Worm (Caenorhabditis elegans): ENCODE measurements around the gene B0244.15.

ce11 chrIII:5730041-5730440 is 13.1 kb upstream of the B0244.15 start:
- peak in 1 of 2 experiments; percentile 28 for TF ChIP-seq unc-62 (GFP tag; optimal IDR thresholded peaks at IDR 0.05 in 1 of 2)
- TF ChIP-seq unc-62 (tag; optimal IDR thresholded peaks at IDR 0.05), result no peak
- no peak for TF ChIP-seq ama-1 (optimal IDR thresholded peaks at IDR 0.05)
- TF ChIP-seq egl-27 (tag; optimal IDR thresholded peaks at IDR 0.05), result no peak
- no peak for TF ChIP-seq unc-130 (GFP tag; optimal IDR thresholded peaks at IDR 0.05)
- no peak for TF ChIP-seq lin-39 (tag; optimal IDR thresholded peaks at IDR 0.05)
- TF ChIP-seq mes-2 (tag; optimal IDR thresholded peaks at IDR 0.05; ENCODE audit: poor library complexity, severe bottlenecking), result no peak
- TF ChIP-seq R02D3.7 (tag; optimal IDR thresholded peaks at IDR 0.05), result no peak

Data from whole organism, L4 larva.